Fruit fly (Drosophila melanogaster) whole organism, pupa: ENCODE data around the gene CG15403.

Experiments used
- CG14655 ChIP-seq: fragments of 200-800 bp; sonication (Bioruptor generic); optimal IDR thresholded peaks from 3 replicates; lab custom pipeline; 2017; ENCODE audit warnings: mild to moderate bottlenecking, missing biosample characterization, missing genetic modification reagents, missing genetic modification characterization
- CG17806 ChIP-seq: fragments of 200-800 bp; sonication (Bioruptor generic); optimal IDR thresholded peaks from 2 replicates; lab custom pipeline; 2018; ENCODE audit warnings: missing biosample characterization, mild to moderate bottlenecking, missing genetic modification characterization, moderate library complexity
- CG32121 ChIP-seq: fragments of 200-800 bp; sonication (Bioruptor generic); IDR thresholded peaks from 2 replicates; pipeline ENCODE4 v1.3.6; 2022; ENCODE audit warnings: missing biosample characterization, missing genetic modification characterization
- CG34367 ChIP-seq: fragments of 200-800 bp; sonication (Bioruptor generic); optimal IDR thresholded peaks from 2 replicates; lab custom pipeline; 2018; ENCODE audit warnings: missing biosample characterization, mild to moderate bottlenecking, missing genetic modification characterization
- CG4496 ChIP-seq: fragments of 200-800 bp; sonication (Bioruptor generic); IDR thresholded peaks from 3 replicates; pipeline ENCODE4 v1.3.6; 2022; ENCODE audit warnings: missing biosample characterization, missing genetic modification characterization
- CG8301 ChIP-seq: fragments of 200-800 bp; sonication (Bioruptor generic); optimal IDR thresholded peaks from 2 replicates; lab custom pipeline; 2018; ENCODE audit warnings: missing biosample characterization, mild to moderate bottlenecking, missing genetic modification characterization
- CG9948 ChIP-seq: fragments of 200-800 bp; sonication (Bioruptor generic); optimal IDR thresholded peaks from 2 replicates; lab custom pipeline; 2018; ENCODE audit warnings: missing biosample characterization, mild to moderate bottlenecking, missing genetic modification characterization, moderate library complexity
- D1 ChIP-seq: fragments of 200-800 bp; sonication (Bioruptor generic); optimal IDR thresholded peaks from 2 replicates; lab custom pipeline; 2018; ENCODE audit warnings: missing biosample characterization, mild to moderate bottlenecking, missing genetic modification characterization, moderate library complexity
- Ets98B ChIP-seq: fragments of 200-800 bp; sonication (Bioruptor generic); IDR thresholded peaks from 2 replicates; pipeline ENCODE4 v1.3.6; 2022; ENCODE audit warnings: missing biosample characterization, missing genetic modification characterization
- fd96Ca ChIP-seq: fragments of 200-800 bp; sonication (Bioruptor generic); IDR thresholded peaks from 3 replicates; pipeline ENCODE4 v1.3.6; 2022; ENCODE audit warnings: missing biosample characterization, missing genetic modification characterization

- TF ChIP-seq CG4496 (GFP tag; lab: Robert Waterston, UW) (no peak; the same call in 2 of the 3 replicates), fd96Ca (no peak), D1 (tag; lab: Kevin White, UChicago) (no peak), CG17806 (no peak), CG32121 (no peak), CG8301 (tag; lab: Kevin White, UChicago) (peak; percentile 5), CG14655 (GFP tag; lab: Kevin White, UChicago) (peak; percentile 17), Ets98B (no peak), CG34367 (tag; lab: Kevin White, UChicago) (no peak), CG9948 (tag; lab: Kevin White, UChicago) (no peak)
These were observed 14.3 kb upstream of the CG15403 start for dm6 chr2L:3114132-3114531.
